Worm (Caenorhabditis elegans): ENCODE data around the gene clec-135.

ce11 chrII:4293027-4293522 lies 34.5 kb upstream of the clec-135 start:
- TF ChIP-seq nhr-11 (tag; optimal IDR thresholded peaks at IDR 0.05) (no peak), aly-2 (tag; optimal IDR thresholded peaks at IDR 0.05) (no peak), fos-1 (tag; optimal IDR thresholded peaks at IDR 0.05) (no peak), sma-3 (GFP tag; optimal IDR thresholded peaks at IDR 0.05) (no peak), unc-62 (GFP tag; optimal IDR thresholded peaks at IDR 0.05) (no peak), blmp-1 (tag; optimal IDR thresholded peaks at IDR 0.05; ENCODE audit: insufficient read depth) (no peak)
